Fruit fly (Drosophila melanogaster) whole organism, embryonic: ENCODE data around the gene Papss.

Source experiments
- CG10431 ChIP-seq: fragments of 200-800 bp; sonication (Bioruptor generic); optimal IDR thresholded peaks from 3 replicates; lab custom pipeline; 2018; ENCODE audit warnings: missing biosample characterization, mild to moderate bottlenecking, missing genetic modification characterization
- CG10959 ChIP-seq: fragments of 200-800 bp; sonication (Bioruptor generic); IDR thresholded peaks from 2 replicates; pipeline ENCODE4 v1.3.6; 2022; ENCODE audit warnings: missing biosample characterization, missing genetic modification characterization
- CG11456 ChIP-seq: fragments of 200-800 bp; sonication (Bioruptor generic); IDR thresholded peaks from 3 replicates; pipeline ENCODE4 v1.3.6; 2022; ENCODE audit warnings: missing biosample characterization, missing genetic modification characterization
- CG11723 ChIP-seq: fragments of 200-800 bp; sonication (Bioruptor generic); optimal IDR thresholded peaks from 2 replicates; lab custom pipeline; 2017; ENCODE audit warnings: missing biosample characterization, mild to moderate bottlenecking, missing genetic modification characterization
- CG12104 ChIP-seq: fragments of 200-800 bp; sonication (Bioruptor generic); optimal IDR thresholded peaks from 3 replicates; lab custom pipeline; 2016; ENCODE audit warnings: missing biosample characterization, missing genetic modification characterization
- CG12942 ChIP-seq: fragments of 200-800 bp; sonication (Bioruptor generic); optimal IDR thresholded peaks from 3 replicates; lab custom pipeline; 2016; ENCODE audit warnings: missing biosample characterization, missing genetic modification characterization
- CG13775 ChIP-seq: fragments of 200-800 bp; sonication (Bioruptor generic); optimal IDR thresholded peaks from 3 replicates; lab custom pipeline; 2017; ENCODE audit warnings: missing biosample characterization, mild to moderate bottlenecking, missing genetic modification characterization
- CG1603 ChIP-seq: fragments of 200-800 bp; sonication (Bioruptor generic); optimal IDR thresholded peaks from 2 replicates; lab custom pipeline; 2019; ENCODE audit warnings: missing biosample characterization, mild to moderate bottlenecking, missing genetic modification characterization, moderate library complexity
- CG18262 ChIP-seq: fragments of 200-800 bp; optimal IDR thresholded peaks from 3 replicates; lab custom pipeline; 2019; ENCODE audit warnings: missing biosample characterization, mild to moderate bottlenecking, missing genetic modification characterization, moderate library complexity
- CG18476 ChIP-seq: fragments of 200-800 bp; sonication (Bioruptor generic); optimal IDR thresholded peaks from 2 replicates; lab custom pipeline; 2016; ENCODE audit warnings: missing biosample characterization, mild to moderate bottlenecking, missing genetic modification characterization
- CG32767 ChIP-seq: fragments of 200-800 bp; sonication (Bioruptor generic); IDR thresholded peaks from 2 replicates; pipeline ENCODE4 v1.3.6; 2022; ENCODE audit warnings: missing biosample characterization, missing genetic modification characterization
- CG34376 ChIP-seq: fragments of 200-800 bp; sonication (Bioruptor generic); optimal IDR thresholded peaks from 2 replicates; lab custom pipeline; 2018; ENCODE audit warnings: missing biosample characterization, mild to moderate bottlenecking, missing genetic modification characterization
- CG6791 ChIP-seq: fragments of 200-800 bp; sonication (Bioruptor generic); IDR thresholded peaks from 3 replicates; pipeline ENCODE4 v1.3.6; 2022; ENCODE audit warnings: missing biosample characterization, missing genetic modification characterization; ENCODE audit not compliant: partially characterized antibody
- CG6854 ChIP-seq: fragments of 200-800 bp; sonication (Bioruptor generic); optimal IDR thresholded peaks from 3 replicates; lab custom pipeline; 2017; ENCODE audit warnings: missing biosample characterization, mild to moderate bottlenecking, missing genetic modification characterization
- CG7271 ChIP-seq: fragments of 200-800 bp; sonication (Bioruptor generic); optimal IDR thresholded peaks from 2 replicates; lab custom pipeline; 2018; ENCODE audit warnings: missing biosample characterization, mild to moderate bottlenecking, missing genetic modification characterization, moderate library complexity
- CG8281 ChIP-seq: fragments of 200-800 bp; sonication (Bioruptor generic); optimal IDR thresholded peaks from 2 replicates; lab custom pipeline; 2018; ENCODE audit warnings: missing biosample characterization, mild to moderate bottlenecking, missing genetic modification characterization, moderate library complexity
- Chrac-16 ChIP-seq: fragments of 200-800 bp; sonication (Bioruptor generic); optimal IDR thresholded peaks from 3 replicates; lab custom pipeline; 2016; ENCODE audit warnings: missing biosample characterization, missing genetic modification characterization
- Dad ChIP-seq: fragments of 200-800 bp; sonication (Bioruptor generic); optimal IDR thresholded peaks from 3 replicates; lab custom pipeline; 2016; ENCODE audit warnings: missing biosample characterization, missing genetic modification characterization
- Dref ChIP-seq: fragments of 200-800 bp; sonication (Bioruptor generic); IDR thresholded peaks from 2 replicates; pipeline ENCODE4 v1.3.6; 2022; ENCODE audit warnings: missing biosample characterization, missing genetic modification characterization
- HHEX ChIP-seq: fragments of 200-800 bp; sonication (Bioruptor generic); optimal IDR thresholded peaks from 3 replicates; lab custom pipeline; 2017; ENCODE audit warnings: missing biosample characterization, mild to moderate bottlenecking, missing genetic modification characterization, missing genetic modification reagents
- HLH3B ChIP-seq: fragments of 200-800 bp; sonication (Bioruptor generic); IDR thresholded peaks from 2 replicates; pipeline ENCODE4 v1.3.6; 2022; ENCODE audit warnings: missing biosample characterization, missing genetic modification characterization
- Hr3 ChIP-seq: fragments of 200-800 bp; sonication (Bioruptor generic); optimal IDR thresholded peaks from 3 replicates; lab custom pipeline; 2016; ENCODE audit warnings: missing biosample characterization, missing genetic modification characterization
- Jarid2 ChIP-seq: fragments of 200-800 bp; sonication (Bioruptor generic); optimal IDR thresholded peaks from 3 replicates; lab custom pipeline; 2017; ENCODE audit warnings: mild to moderate bottlenecking, missing biosample characterization, missing genetic modification reagents, missing genetic modification characterization
- MESR4 ChIP-seq: fragments of 200-800 bp; sonication (Bioruptor generic); optimal IDR thresholded peaks from 2 replicates; lab custom pipeline; 2018; ENCODE audit warnings: missing biosample characterization, mild to moderate bottlenecking, missing genetic modification characterization, moderate library complexity
- MTF-1 ChIP-seq: fragments of 200-800 bp; sonication (Bioruptor generic); optimal IDR thresholded peaks from 2 replicates; lab custom pipeline; 2018; ENCODE audit warnings: missing biosample characterization, mild to moderate bottlenecking, missing genetic modification characterization, borderline replicate concordance
- NC2α ChIP-seq: fragments of 200-800 bp; sonication (Bioruptor generic); optimal IDR thresholded peaks from 2 replicates; lab custom pipeline; 2016; ENCODE audit warnings: missing biosample characterization, missing genetic modification characterization
- NK7.1 ChIP-seq: fragments of 200-800 bp; sonication (Bioruptor generic); optimal IDR thresholded peaks from 3 replicates; lab custom pipeline; 2016; ENCODE audit warnings: missing biosample characterization, missing genetic modification characterization
- Poxn ChIP-seq: fragments of 200-800 bp; sonication (Bioruptor generic); IDR thresholded peaks from 2 replicates; pipeline ENCODE4 v1.3.6; 2022; ENCODE audit warnings: missing biosample characterization, missing genetic modification characterization
- Ptx1 ChIP-seq: fragments of 200-800 bp; sonication (Bioruptor generic); IDR thresholded peaks from 2 replicates; pipeline ENCODE4 v1.3.6; 2022; ENCODE audit warnings: missing biosample characterization, missing genetic modification characterization
- Spps ChIP-seq: fragments of 200-800 bp; sonication (Bioruptor generic); optimal IDR thresholded peaks from 2 replicates; lab custom pipeline; 2018; ENCODE audit warnings: missing biosample characterization, mild to moderate bottlenecking, missing genetic modification characterization
- TFAM ChIP-seq: fragments of 200-800 bp; sonication (Bioruptor generic); optimal IDR thresholded peaks from 2 replicates; lab custom pipeline; 2017; ENCODE audit warnings: missing biosample characterization, missing genetic modification characterization, inconsistent platforms
- Tbp ChIP-seq: fragments of >200 bp; optimal IDR thresholded peaks from 2 replicates; lab custom pipeline; 2018; ENCODE audit warnings: missing biosample characterization, missing genetic modification characterization
- Trl ChIP-seq, 3 experiments: fragments of >200 bp in 2 of 3; fragments of 200-800 bp in 1 of 3; sonication (Bioruptor generic) in 1 of 3; optimal IDR thresholded peaks; 2 replicates in 1 of 3; 3 replicates in 2 of 3; lab custom pipeline; 2016 to 2017; ENCODE audit warnings: missing biosample characterization in 1 of 3, missing genetic modification characterization in 1 of 3
- ab ChIP-seq: fragments of 200-800 bp; sonication (Bioruptor generic); optimal IDR thresholded peaks from 2 replicates; lab custom pipeline; 2016; ENCODE audit warnings: missing biosample characterization, missing genetic modification characterization
- ase ChIP-seq: fragments of 200-800 bp; sonication (Bioruptor generic); IDR thresholded peaks from 3 replicates; pipeline ENCODE4 v1.3.6; 2022; ENCODE audit warnings: missing biosample characterization, missing genetic modification characterization
- bigmax ChIP-seq: fragments of 200-800 bp; sonication (Bioruptor generic); optimal IDR thresholded peaks from 2 replicates; lab custom pipeline; 2018; ENCODE audit warnings: missing biosample characterization, mild to moderate bottlenecking, missing genetic modification characterization
- br ChIP-seq: fragments of >200 bp; optimal IDR thresholded peaks from 2 replicates; lab custom pipeline; 2017
- chif ChIP-seq, 2 experiments: fragments of 200-800 bp; sonication (Bioruptor generic); optimal IDR thresholded peaks; 3 replicates each; lab custom pipeline; 2016; ENCODE audit warnings: missing biosample characterization in 2 of 2, missing genetic modification characterization in 2 of 2
- ci ChIP-seq: fragments of 200-800 bp; sonication (Bioruptor generic); IDR thresholded peaks from 3 replicates; pipeline ENCODE4 v1.3.6; 2022; ENCODE audit warnings: missing biosample characterization, missing genetic modification characterization
- croc ChIP-seq: fragments of 200-800 bp; sonication (Bioruptor generic); conservative IDR thresholded peaks from 3 replicates; pipeline ENCODE4 v1.3.6; 2022; ENCODE audit warnings: missing biosample characterization, missing genetic modification characterization
- dpn ChIP-seq, 2 experiments: fragments of 200-800 bp; sonication (Bioruptor generic); optimal IDR thresholded peaks; 3 replicates each; lab custom pipeline; 2016; ENCODE audit warnings: missing biosample characterization in 2 of 2, missing genetic modification characterization in 2 of 2
- en ChIP-seq: fragments of 200-800 bp; sonication (Bioruptor generic); optimal IDR thresholded peaks from 2 replicates; lab custom pipeline; 2016; ENCODE audit warnings: missing biosample characterization, missing genetic modification characterization
- fu2 ChIP-seq: fragments of 200-800 bp; sonication (Bioruptor generic); optimal IDR thresholded peaks from 2 replicates; lab custom pipeline; 2016; ENCODE audit warnings: missing biosample characterization, missing genetic modification characterization
- insv ChIP-seq, 2 experiments: fragments of 200-800 bp; sonication (Bioruptor generic); optimal IDR thresholded peaks; 3 replicates each; lab custom pipeline; 2016 to 2018; ENCODE audit warnings: missing biosample characterization in 2 of 2, missing genetic modification characterization in 2 of 2
- onecut ChIP-seq: fragments of 200-800 bp; sonication (Bioruptor generic); IDR thresholded peaks from 2 replicates; pipeline ENCODE4 v1.3.6; 2022; ENCODE audit warnings: missing biosample characterization, missing genetic modification characterization
- pum ChIP-seq: fragments of 200-800 bp; sonication (Bioruptor generic); optimal IDR thresholded peaks from 2 replicates; lab custom pipeline; 2016; ENCODE audit warnings: missing biosample characterization, missing genetic modification characterization
- sens ChIP-seq: fragments of 200-800 bp; sonication (Bioruptor generic); peaks from one replicate; lab custom pipeline; 2016; ENCODE audit warnings: missing biosample characterization, missing genetic modification characterization
- sr ChIP-seq: fragments of 200-800 bp; sonication (Bioruptor generic); IDR thresholded peaks from 3 replicates; pipeline ENCODE4 v1.3.6; 2022; ENCODE audit warnings: missing biosample characterization, missing genetic modification characterization
- sug ChIP-seq: fragments of 200-800 bp; optimal IDR thresholded peaks from 2 replicates; lab custom pipeline; 2019; ENCODE audit warnings: missing biosample characterization, mild to moderate bottlenecking, missing genetic modification characterization, moderate library complexity
- vfl ChIP-seq: fragments of 200-800 bp; sonication (Bioruptor generic); optimal IDR thresholded peaks from 2 replicates; lab custom pipeline; 2016; ENCODE audit warnings: missing biosample characterization, missing genetic modification characterization
- zfh2 ChIP-seq: fragments of 200-800 bp; sonication (Bioruptor generic); optimal IDR thresholded peaks from 2 replicates; lab custom pipeline; 2016; ENCODE audit warnings: missing biosample characterization, missing genetic modification characterization

Gene Papss

dm6 chr3L:19834143-19834794 lies 10.8 kb upstream of the Papss start, which contains the start of the genes trc and CG32221 (continued):
- TF ChIP-seq CG6791 (GFP tag; lab: Robert Waterston, UW) (peak; percentile 73; the same call in 2 of the 3 replicates), HHEX (GFP tag; lab: Kevin White, UChicago) (no peak), Dad (GFP tag; lab: Kevin White, UChicago) (peak; percentile 14), en (no peak), MESR4 (GFP tag; lab: Kevin White, UChicago) (peak; percentile 89), dpn (GFP tag; optimal IDR thresholded peaks at IDR 0.05; lab: Kevin White, UChicago) (peak; percentile 19 to 43), sens (GFP tag; lab: Kevin White, UChicago) (peak; percentile 73), Poxn (GFP tag; lab: Robert Waterston, UW) (no peak), insv (GFP tag; optimal IDR thresholded peaks at IDR 0.05; lab: Kevin White, UChicago) (peak in 1 of 2 experiments; percentile 47), CG12104 (GFP tag; lab: Kevin White, UChicago) (peak; percentile 50), CG11456 (peak; percentile 57; the same call in 2 of the 3 replicates), Dref (GFP tag; lab: Robert Waterston, UW) (peak; percentile 94), Chrac-16 (GFP tag; lab: Kevin White, UChicago) (peak; percentile 8), ase (GFP tag; lab: Robert Waterston, UW) (no peak), CG18262 (no peak), chif (GFP tag; optimal IDR thresholded peaks at IDR 0.05; lab: Kevin White, UChicago) (no peak), sug (peak; percentile 74), CG7271 (tag; lab: Kevin White, UChicago) (no peak), CG12942 (GFP tag; lab: Kevin White, UChicago) (peak; percentile 27), MTF-1 (GFP tag; lab: Kevin White, UChicago) (peak; percentile 58), CG6854 (no peak), br (lab: Kevin White, UChicago) (no peak), CG10431 (peak; percentile 58), Spps (no peak), HLH3B (GFP tag; lab: Robert Waterston, UW) (peak; percentile 42; the same call in 1 of the 2 replicates), NK7.1 (GFP tag; lab: Kevin White, UChicago) (no peak), sr (GFP tag; lab: Robert Waterston, UW) (peak; percentile 54; the same call in 1 of the 3 replicates), CG18476 (no peak), bigmax (GFP tag; lab: Kevin White, UChicago) (no peak), CG34376 (peak; percentile 53), CG1603 (no peak), croc (GFP tag; lab: Robert Waterston, UW) (no peak), CG11723 (GFP tag; lab: Kevin White, UChicago) (no peak), zfh2 (GFP tag; lab: Kevin White, UChicago) (peak; percentile 34), ci (GFP tag; lab: Robert Waterston, UW) (peak; percentile 81), TFAM (GFP tag; lab: Kevin White, UChicago) (no peak), Tbp (GFP tag; lab: Kevin White, UChicago) (no peak), fu2 (GFP tag; lab: Kevin White, UChicago) (no peak), CG8281 (tag; lab: Kevin White, UChicago) (no peak), CG32767 (GFP tag; lab: Robert Waterston, UW) (no peak), Trl (optimal IDR thresholded peaks at IDR 0.05; lab: Kevin White, UChicago) (no peak), Trl (GFP tag; optimal IDR thresholded peaks at IDR 0.05; lab: Kevin White, UChicago) (no peak), ab (no peak), CG10959 (GFP tag; lab: Robert Waterston, UW) (no peak), Ptx1 (GFP tag; lab: Robert Waterston, UW) (peak; percentile 57), pum (GFP tag; lab: Kevin White, UChicago) (peak; percentile 1), vfl (GFP tag; lab: Kevin White, UChicago) (no peak), NC2α (GFP tag; lab: Kevin White, UChicago) (no peak), Jarid2 (GFP tag; lab: Kevin White, UChicago) (no peak), CG13775 (GFP tag; lab: Kevin White, UChicago) (peak; percentile 65), onecut (GFP tag; lab: Robert Waterston, UW) (peak; percentile 71), Hr3 (GFP tag; lab: Kevin White, UChicago) (no peak)
